Fruit fly (Drosophila melanogaster) whole organism, embryonic: ENCODE measurements around the gene Phs.

Experiments used
- BEAF-32 ChIP-seq: fragments of 200-800 bp; sonication (Bioruptor generic); optimal IDR thresholded peaks from 3 replicates; lab custom pipeline; 2017; ENCODE audit warnings: missing biosample characterization, missing genetic modification characterization, mild to moderate bottlenecking, moderate library complexity, missing genetic modification reagents
- CG10274 ChIP-seq: fragments of 200-800 bp; sonication (Bioruptor generic); optimal IDR thresholded peaks from 3 replicates; lab custom pipeline; 2017; ENCODE audit warnings: missing biosample characterization, mild to moderate bottlenecking, missing genetic modification characterization
- CG11456 ChIP-seq: fragments of 200-800 bp; sonication (Bioruptor generic); IDR thresholded peaks from 3 replicates; pipeline ENCODE4 v1.3.6; 2022; ENCODE audit warnings: missing biosample characterization, missing genetic modification characterization
- CG1233 ChIP-seq: fragments of 200-800 bp; sonication (Bioruptor generic); optimal IDR thresholded peaks from 4 replicates; lab custom pipeline; 2018; ENCODE audit warnings: missing biosample characterization, mild to moderate bottlenecking, missing genetic modification characterization
- CG12391 ChIP-seq: fragments of 200-800 bp; sonication (Bioruptor generic); optimal IDR thresholded peaks from 3 replicates; lab custom pipeline; 2018; ENCODE audit warnings: missing biosample characterization, mild to moderate bottlenecking, missing genetic modification characterization, moderate library complexity
- CG12769 ChIP-seq: fragments of 200-800 bp; sonication (Bioruptor generic); optimal IDR thresholded peaks from 2 replicates; lab custom pipeline; 2019; ENCODE audit warnings: missing biosample characterization, mild to moderate bottlenecking, missing genetic modification characterization, moderate library complexity
- CG13287 ChIP-seq: fragments of 200-800 bp; sonication (Bioruptor generic); IDR thresholded peaks from 2 replicates; pipeline ENCODE4 v1.3.6; 2022; ENCODE audit warnings: missing biosample characterization, missing genetic modification characterization; ENCODE audit not compliant: partially characterized antibody
- CG13624 ChIP-seq: fragments of 200-800 bp; sonication (Bioruptor generic); optimal IDR thresholded peaks from 2 replicates; lab custom pipeline; 2016; ENCODE audit warnings: missing biosample characterization, missing genetic modification characterization
- CG15601 ChIP-seq: fragments of 200-800 bp; sonication (Bioruptor generic); optimal IDR thresholded peaks from 3 replicates; lab custom pipeline; 2019; ENCODE audit warnings: missing biosample characterization, mild to moderate bottlenecking, missing genetic modification characterization, moderate library complexity
- CG1603 ChIP-seq: fragments of 200-800 bp; sonication (Bioruptor generic); optimal IDR thresholded peaks from 2 replicates; lab custom pipeline; 2019; ENCODE audit warnings: missing biosample characterization, mild to moderate bottlenecking, missing genetic modification characterization, moderate library complexity
- CG17328 ChIP-seq: fragments of 200-800 bp; sonication (Bioruptor generic); IDR thresholded peaks from 2 replicates; pipeline ENCODE4 v1.3.6; 2022; ENCODE audit warnings: missing biosample characterization, missing genetic modification characterization
- CG1792 ChIP-seq: fragments of 200-800 bp; sonication (Bioruptor generic); optimal IDR thresholded peaks from 2 replicates; lab custom pipeline; 2016; ENCODE audit warnings: missing biosample characterization, missing genetic modification characterization
- CG2712 ChIP-seq: fragments of 200-800 bp; optimal IDR thresholded peaks from 3 replicates; lab custom pipeline; 2019; ENCODE audit warnings: missing biosample characterization, mild to moderate bottlenecking, missing genetic modification characterization, moderate library complexity
- CG34376 ChIP-seq: fragments of 200-800 bp; sonication (Bioruptor generic); optimal IDR thresholded peaks from 2 replicates; lab custom pipeline; 2018; ENCODE audit warnings: missing biosample characterization, mild to moderate bottlenecking, missing genetic modification characterization
- CG3838 ChIP-seq: fragments of 200-800 bp; sonication (Bioruptor generic); optimal IDR thresholded peaks from 3 replicates; lab custom pipeline; 2016; ENCODE audit warnings: missing biosample characterization, missing genetic modification characterization
- CG42726 ChIP-seq: fragments of 200-800 bp; sonication (Bioruptor generic); IDR thresholded peaks from 2 replicates; pipeline ENCODE4 v1.3.6; 2022; ENCODE audit warnings: missing biosample characterization, missing genetic modification characterization; ENCODE audit not compliant: partially characterized antibody
- CG4282 ChIP-seq: fragments of 200-800 bp; sonication (Bioruptor generic); optimal IDR thresholded peaks from 2 replicates; lab custom pipeline; 2016; ENCODE audit warnings: missing biosample characterization, missing genetic modification characterization
- CG4730 ChIP-seq: fragments of 200-800 bp; sonication (Bioruptor generic); IDR thresholded peaks from 2 replicates; pipeline ENCODE4 v1.3.6; 2022; ENCODE audit warnings: missing biosample characterization, missing genetic modification characterization
- CG4820 ChIP-seq: fragments of 200-800 bp; sonication (Bioruptor generic); optimal IDR thresholded peaks from 3 replicates; lab custom pipeline; 2016; ENCODE audit warnings: missing biosample characterization, missing genetic modification characterization
- CG7372 ChIP-seq: fragments of 200-800 bp; sonication (Bioruptor generic); IDR thresholded peaks from 2 replicates; pipeline ENCODE4 v1.3.6; 2022; ENCODE audit warnings: missing biosample characterization, missing genetic modification characterization
- CG7786 ChIP-seq: fragments of 200-800 bp; sonication (Bioruptor generic); optimal IDR thresholded peaks from 2 replicates; lab custom pipeline; 2016; ENCODE audit warnings: missing biosample characterization, missing genetic modification characterization
- CG9215 ChIP-seq: fragments of 200-800 bp; sonication (Bioruptor generic); IDR thresholded peaks from 2 replicates; pipeline ENCODE4 v1.3.6; 2022; ENCODE audit warnings: missing biosample characterization, missing genetic modification characterization
- Camta ChIP-seq: fragments of 200-800 bp; sonication (Bioruptor generic); optimal IDR thresholded peaks from 2 replicates; lab custom pipeline; 2016; ENCODE audit warnings: missing biosample characterization, missing genetic modification characterization
- Dip2 ChIP-seq: fragments of 200-800 bp; sonication (Bioruptor generic); IDR thresholded peaks from 2 replicates; pipeline ENCODE4 v1.3.6; 2022; ENCODE audit warnings: missing biosample characterization, missing genetic modification characterization
- E2f2 ChIP-seq: fragments of 200-800 bp; sonication (Bioruptor generic); IDR thresholded peaks from 2 replicates; pipeline ENCODE4 v1.3.6; 2022; ENCODE audit warnings: missing biosample characterization, missing genetic modification characterization
- Hand ChIP-seq: fragments of 200-800 bp; sonication (Bioruptor generic); optimal IDR thresholded peaks from 2 replicates; lab custom pipeline; 2017; ENCODE audit warnings: mild to moderate bottlenecking, missing biosample characterization, missing genetic modification reagents, missing genetic modification characterization
- Hr78 ChIP-seq, 2 experiments: fragments of 200-800 bp in 1 of 2; fragments of >200 bp in 1 of 2; sonication (Bioruptor generic) in 1 of 2; optimal IDR thresholded peaks; 2 replicates each; lab custom pipeline; 2017 to 2019; ENCODE audit warnings: missing biosample characterization in 2 of 2, missing genetic modification characterization in 2 of 2, mild to moderate bottlenecking in 1 of 2, moderate library complexity in 1 of 2
- Mad ChIP-seq: fragments of 200-800 bp; sonication (Bioruptor generic); optimal IDR thresholded peaks from 2 replicates; lab custom pipeline; 2016; ENCODE audit warnings: missing biosample characterization, missing genetic modification characterization
- Rx ChIP-seq: fragments of 200-800 bp; sonication (Bioruptor generic); IDR thresholded peaks from 2 replicates; pipeline ENCODE4 v1.3.6; 2022; ENCODE audit warnings: missing biosample characterization, missing genetic modification characterization
- Stat92E ChIP-seq, 3 experiments: fragments of >200 bp in 2 of 3; fragments of 200-800 bp in 1 of 3; sonication (Bioruptor generic) in 1 of 3; optimal IDR thresholded peaks; 2 replicates each; lab custom pipeline; 2017 to 2019; ENCODE audit warnings: missing biosample characterization in 3 of 3, missing genetic modification characterization in 3 of 3, mild to moderate bottlenecking in 1 of 3, moderate library complexity in 1 of 3
- ara ChIP-seq: fragments of 200-800 bp; sonication (Bioruptor generic); IDR thresholded peaks from 2 replicates; pipeline ENCODE4 v1.3.6; 2022; ENCODE audit warnings: missing biosample characterization, missing genetic modification characterization
- bab2 ChIP-seq: fragments of 200-800 bp; sonication (Bioruptor generic); optimal IDR thresholded peaks from 2 replicates; lab custom pipeline; 2016; ENCODE audit warnings: missing biosample characterization, missing genetic modification characterization
- bigmax ChIP-seq: fragments of 200-800 bp; sonication (Bioruptor generic); optimal IDR thresholded peaks from 2 replicates; lab custom pipeline; 2018; ENCODE audit warnings: missing biosample characterization, mild to moderate bottlenecking, missing genetic modification characterization
- cato ChIP-seq: fragments of 200-800 bp; sonication (Bioruptor generic); optimal IDR thresholded peaks from 2 replicates; lab custom pipeline; 2016; ENCODE audit warnings: missing biosample characterization, missing genetic modification characterization, borderline replicate concordance
- en ChIP-seq: fragments of 200-800 bp; sonication (Bioruptor generic); optimal IDR thresholded peaks from 2 replicates; lab custom pipeline; 2016; ENCODE audit warnings: missing biosample characterization, missing genetic modification characterization
- ewg ChIP-seq: fragments of 200-800 bp; sonication (Bioruptor generic); optimal IDR thresholded peaks from 3 replicates; lab custom pipeline; 2017; ENCODE audit warnings: mild to moderate bottlenecking, missing biosample characterization, missing genetic modification reagents, missing genetic modification characterization
- exex ChIP-seq: fragments of 200-800 bp; sonication (Bioruptor generic); optimal IDR thresholded peaks from 4 replicates; lab custom pipeline; 2018; ENCODE audit warnings: missing biosample characterization, mild to moderate bottlenecking, missing genetic modification characterization, moderate library complexity
- kay ChIP-seq: fragments of 200-800 bp; sonication (Bioruptor generic); optimal IDR thresholded peaks from 2 replicates; lab custom pipeline; 2016; ENCODE audit warnings: missing biosample characterization, missing genetic modification characterization
- lab ChIP-seq: fragments of 200-800 bp; sonication (Bioruptor generic); optimal IDR thresholded peaks from 3 replicates; lab custom pipeline; 2017; ENCODE audit warnings: missing biosample characterization, missing genetic modification characterization, mild to moderate bottlenecking, moderate library complexity, missing genetic modification reagents
- pho ChIP-seq: fragments of 200-800 bp; sonication (Bioruptor generic); optimal IDR thresholded peaks from 2 replicates; lab custom pipeline; 2016; ENCODE audit warnings: missing biosample characterization, missing genetic modification characterization
- pita ChIP-seq: fragments of 200-800 bp; sonication (Bioruptor generic); optimal IDR thresholded peaks from 2 replicates; lab custom pipeline; 2017; ENCODE audit warnings: missing biosample characterization, mild to moderate bottlenecking, missing genetic modification characterization
- pzg ChIP-seq: fragments of 200-800 bp; sonication (Bioruptor generic); optimal IDR thresholded peaks from 3 replicates; lab custom pipeline; 2018; ENCODE audit warnings: missing biosample characterization, mild to moderate bottlenecking, missing genetic modification characterization, moderate library complexity
- scrt ChIP-seq: fragments of 200-800 bp; sonication (Bioruptor generic); optimal IDR thresholded peaks from 2 replicates; lab custom pipeline; 2018; ENCODE audit warnings: missing biosample characterization, mild to moderate bottlenecking, missing genetic modification characterization, moderate library complexity
- sqz ChIP-seq: fragments of 200-800 bp; sonication (Bioruptor generic); optimal IDR thresholded peaks from 3 replicates; lab custom pipeline; 2018; ENCODE audit warnings: missing biosample characterization, mild to moderate bottlenecking, missing genetic modification characterization
- sug ChIP-seq: fragments of 200-800 bp; optimal IDR thresholded peaks from 2 replicates; lab custom pipeline; 2019; ENCODE audit warnings: missing biosample characterization, mild to moderate bottlenecking, missing genetic modification characterization, moderate library complexity
- tna ChIP-seq: fragments of 200-800 bp; sonication (Bioruptor generic); IDR thresholded peaks from 2 replicates; pipeline ENCODE4 v1.3.6; 2022; ENCODE audit warnings: missing biosample characterization, missing genetic modification characterization; ENCODE audit not compliant: partially characterized antibody
- twi ChIP-seq: fragments of 200-800 bp; optimal IDR thresholded peaks from 2 replicates; lab custom pipeline; 2019; ENCODE audit warnings: missing biosample characterization, mild to moderate bottlenecking, missing genetic modification characterization, moderate library complexity

The Phs gene

DNA sequence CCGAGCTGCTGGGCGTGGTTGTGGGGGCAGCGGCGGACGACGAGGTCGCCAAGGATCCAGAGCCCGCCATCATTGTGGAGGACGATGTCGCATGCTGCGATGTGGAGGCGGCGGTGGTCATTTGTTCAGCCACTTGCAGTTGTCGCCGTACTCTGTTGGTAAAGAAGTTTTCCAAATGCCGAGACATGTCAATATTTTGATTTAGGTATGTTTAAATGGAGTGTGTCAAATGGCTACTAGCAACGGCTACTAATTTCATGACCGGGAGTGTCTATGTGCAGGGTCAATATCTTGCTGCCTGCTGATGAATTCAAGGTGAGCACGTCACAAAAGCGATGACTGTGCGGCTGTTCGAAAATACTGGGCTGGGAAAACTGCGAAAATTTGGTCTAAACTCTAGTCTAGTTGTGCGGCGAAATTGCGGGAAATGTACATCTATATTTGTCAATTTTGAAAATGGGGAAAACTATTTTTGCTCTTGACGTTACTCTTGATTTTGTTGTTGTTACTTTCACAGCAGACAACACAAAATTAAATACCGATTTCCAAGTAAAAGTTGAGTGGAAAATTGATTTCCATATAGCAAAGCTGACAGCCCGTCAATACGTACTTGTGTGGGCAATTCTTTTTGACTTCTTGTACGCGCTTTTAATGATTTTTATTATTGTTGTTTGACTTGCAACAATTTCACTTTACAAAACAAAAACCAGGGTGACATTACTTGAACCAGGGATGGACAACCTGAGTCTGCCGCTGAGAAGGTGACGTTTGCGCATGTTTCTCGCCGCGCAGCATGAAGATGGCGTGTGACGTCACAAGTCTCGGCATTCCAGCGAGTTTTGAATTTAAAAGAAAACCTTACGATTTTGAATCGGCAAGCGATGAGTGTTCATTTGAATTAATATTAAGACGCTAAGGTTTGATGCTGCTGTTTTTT is 32.0 kb upstream of the Phs start, which contains the start of gene CG7656 (continued):
- TF ChIP-seq sqz (GFP tag; lab: Kevin White, UChicago) (no peak), Camta (GFP tag; lab: Kevin White, UChicago) (peak; percentile 63), CG4730 (GFP tag; lab: Robert Waterston, UW) (peak; percentile 14; the same call in 1 of the 2 replicates), CG15601 (tag; lab: Kevin White, UChicago) (no peak), CG2712 (peak; percentile 9), Rx (GFP tag; lab: Robert Waterston, UW) (0 out of 2 replicates have a peak, but pooled peaks have one; percentile 10), kay (GFP tag; lab: Kevin White, UChicago) (peak; percentile 74), Mad (GFP tag; lab: Kevin White, UChicago) (peak; percentile 81), CG34376 (GFP tag; lab: Kevin White, UChicago) (peak; percentile 50), exex (tag; lab: Kevin White, UChicago) (no peak), cato (GFP tag; lab: Kevin White, UChicago) (no peak), CG13624 (peak; percentile 74), CG3838 (peak; percentile 85), CG12391 (tag; lab: Kevin White, UChicago) (peak; percentile 46), CG7372 (GFP tag; lab: Robert Waterston, UW) (peak; percentile 68), tna (GFP tag; lab: Robert Waterston, UW) (no peak), E2f2 (peak; percentile 5), twi (tag; lab: Kevin White, UChicago) (no peak), bab2 (GFP tag; lab: Kevin White, UChicago) (peak; percentile 80), ara (GFP tag; lab: Robert Waterston, UW) (peak; percentile 48; the same call in 1 of the 2 replicates), Stat92E (GFP tag; optimal IDR thresholded peaks at IDR 0.05; lab: Kevin White, UChicago) (no peak), scrt (GFP tag; lab: Kevin White, UChicago) (no peak), CG42726 (GFP tag; lab: Robert Waterston, UW) (no peak), BEAF-32 (GFP tag; lab: Kevin White, UChicago) (peak; percentile 10), pita (GFP tag; lab: Kevin White, UChicago) (no peak), pzg (GFP tag; lab: Kevin White, UChicago) (peak; percentile 79), Dip2 (no peak), en (GFP tag; lab: Kevin White, UChicago) (peak; percentile 25), lab (GFP tag; lab: Kevin White, UChicago) (peak; percentile 38), CG7786 (GFP tag; lab: Kevin White, UChicago) (peak; percentile 75), CG4820 (GFP tag; lab: Kevin White, UChicago) (peak; percentile 20), bigmax (no peak), CG11456 (GFP tag; lab: Robert Waterston, UW) (peak; percentile 84), CG1603 (tag; lab: Kevin White, UChicago) (peak; percentile 79), CG9215 (GFP tag; lab: Robert Waterston, UW) (peak; percentile 52), pho (GFP tag; lab: Kevin White, UChicago) (peak; percentile 76), CG12769 (tag; lab: Kevin White, UChicago) (peak; percentile 69), ewg (GFP tag; lab: Kevin White, UChicago) (peak; percentile 95), CG1233 (no peak), CG1792 (peak; percentile 59), CG17328 (GFP tag; lab: Robert Waterston, UW) (peak; percentile 57), Hr78 (GFP tag; optimal IDR thresholded peaks at IDR 0.05; lab: Kevin White, UChicago) (peak in 1 of 2 experiments; percentile 30), CG10274 (GFP tag; lab: Kevin White, UChicago) (no peak), Hand (GFP tag; lab: Kevin White, UChicago) (no peak), CG4282 (GFP tag; lab: Kevin White, UChicago) (peak; percentile 58), CG13287 (no peak; the same call in 1 of the 2 replicates), sug (tag; lab: Kevin White, UChicago) (no peak)
